Worm (Caenorhabditis elegans) whole organism, late embryonic: ENCODE data around the gene ins-7.
A peak's percentile ranks its signal among the peaks of the same experiment; 100 is the strongest.

Source experiments
- C38D4.7 ChIP-seq: fragments of 200-800 bp; sonication (Bioruptor generic); optimal IDR thresholded peaks from 2 replicates; lab custom pipeline; 2018; ENCODE audit warnings: mild to moderate bottlenecking, missing genetic modification characterization, moderate library complexity, missing compliant biosample characterization
- F13H6.1 ChIP-seq: sonication (generic microtip); optimal IDR thresholded peaks from 2 replicates; lab custom pipeline; 2016; ENCODE audit warnings: missing genetic modification characterization, missing compliant biosample characterization
- ceh-14 ChIP-seq: sonication (generic microtip); optimal IDR thresholded peaks from 2 replicates; lab custom pipeline; 2016; ENCODE audit warnings: missing genotype, missing genetic modification characterization, missing compliant biosample characterization
- ceh-31 ChIP-seq: sonication (generic microtip); optimal IDR thresholded peaks from 2 replicates; lab custom pipeline; 2016; ENCODE audit warnings: missing genetic modification characterization, missing compliant biosample characterization
- ceh-9 ChIP-seq: sonication (generic microtip); optimal IDR thresholded peaks from 2 replicates; lab custom pipeline; 2016; ENCODE audit warnings: mild to moderate bottlenecking, missing genetic modification characterization, inconsistent platforms, missing compliant biosample characterization
- che-1 ChIP-seq: sonication (generic microtip); optimal IDR thresholded peaks from 2 replicates; lab custom pipeline; 2016; ENCODE audit warnings: mild to moderate bottlenecking, missing genetic modification characterization, missing compliant biosample characterization
- dve-1 ChIP-seq: sonication (generic microtip); optimal IDR thresholded peaks from 2 replicates; lab custom pipeline; 2017; ENCODE audit warnings: antibody characterized with exemption, mild to moderate bottlenecking, missing genetic modification characterization, missing compliant biosample characterization
- elt-2 ChIP-seq: sonication (generic microtip); optimal IDR thresholded peaks from 2 replicates; lab custom pipeline; 2016; ENCODE audit warnings: missing genetic modification reagents, missing genetic modification characterization, missing compliant biosample characterization
- fkh-10 ChIP-seq: fragments of 150-350 bp; optimal IDR thresholded peaks from 2 replicates; lab custom pipeline; 2014; ENCODE audit warnings: missing biosample characterization, missing genetic modification reagents, missing genetic modification characterization
- fkh-6 ChIP-seq: sonication (generic microtip); optimal IDR thresholded peaks from 2 replicates; lab custom pipeline; 2016; ENCODE audit warnings: missing genetic modification characterization, missing compliant biosample characterization
- gmeb-2 ChIP-seq: sonication (generic microtip); optimal IDR thresholded peaks from 2 replicates; lab custom pipeline; 2016; ENCODE audit warnings: missing genetic modification characterization, inconsistent platforms, missing compliant biosample characterization
- hlh-15 ChIP-seq: sonication (generic microtip); optimal IDR thresholded peaks from 2 replicates; lab custom pipeline; 2016; ENCODE audit warnings: missing genetic modification characterization, missing compliant biosample characterization
- hlh-30 ChIP-seq: sonication (generic microtip); optimal IDR thresholded peaks from 2 replicates; lab custom pipeline; 2017; ENCODE audit warnings: antibody characterized with exemption, missing genetic modification characterization, missing compliant biosample characterization; ENCODE audit not compliant: insufficient read depth
- hlh-8 ChIP-seq: sonication (generic microtip); optimal IDR thresholded peaks from 2 replicates; lab custom pipeline; 2016; ENCODE audit warnings: missing genotype, missing genetic modification characterization, missing compliant biosample characterization
- lim-6 ChIP-seq: sonication (generic microtip); optimal IDR thresholded peaks from 2 replicates; lab custom pipeline; 2016; ENCODE audit warnings: missing genetic modification characterization, missing compliant biosample characterization
- mec-3 ChIP-seq: sonication (generic microtip); optimal IDR thresholded peaks from 2 replicates; lab custom pipeline; 2016; ENCODE audit warnings: borderline replicate concordance, missing genetic modification characterization, missing compliant biosample characterization
- nfya-1 ChIP-seq: sonication (generic microtip); optimal IDR thresholded peaks from 2 replicates; lab custom pipeline; 2017; ENCODE audit warnings: missing genetic modification characterization, mild to moderate bottlenecking, missing compliant biosample characterization, antibody characterized with exemption, moderate library complexity
- nhr-11 ChIP-seq: fragments of 150-350 bp; optimal IDR thresholded peaks from 2 replicates; lab custom pipeline; 2014; ENCODE audit warnings: missing biosample characterization, missing genetic modification characterization
- nhr-232 ChIP-seq: sonication (generic microtip); optimal IDR thresholded peaks from 2 replicates; lab custom pipeline; 2016; ENCODE audit warnings: missing genetic modification characterization, missing compliant biosample characterization
- npax-4 ChIP-seq: sonication (generic microtip); optimal IDR thresholded peaks from 2 replicates; lab custom pipeline; 2016; ENCODE audit warnings: missing genetic modification characterization, missing compliant biosample characterization
- odd-2 ChIP-seq: sonication (generic microtip); optimal IDR thresholded peaks from 2 replicates; lab custom pipeline; 2017; ENCODE audit warnings: antibody characterized with exemption, mild to moderate bottlenecking, missing genetic modification characterization, missing compliant biosample characterization
- pag-3 ChIP-seq: sonication (generic microtip); optimal IDR thresholded peaks from 2 replicates; lab custom pipeline; 2016; ENCODE audit warnings: missing compliant biosample characterization, missing genetic modification characterization, borderline replicate concordance
- pha-2 ChIP-seq: sonication (generic microtip); optimal IDR thresholded peaks from 2 replicates; lab custom pipeline; 2017; ENCODE audit warnings: mild to moderate bottlenecking, missing genetic modification characterization, missing compliant biosample characterization
- pqm-1 ChIP-seq: sonication (generic microtip); optimal IDR thresholded peaks from 2 replicates; lab custom pipeline; 2016; ENCODE audit warnings: missing genetic modification characterization, missing compliant biosample characterization
- pros-1 ChIP-seq: fragments of 150-350 bp; optimal IDR thresholded peaks from 2 replicates; lab custom pipeline; 2014; ENCODE audit warnings: missing biosample characterization, missing genetic modification reagents, missing genetic modification characterization
- ref-2 ChIP-seq: sonication (generic microtip); optimal IDR thresholded peaks from 2 replicates; lab custom pipeline; 2016; ENCODE audit warnings: missing genetic modification characterization, missing compliant biosample characterization
- sox-2 ChIP-seq: fragments of 200-800 bp; sonication (Bioruptor generic); IDR thresholded peaks from 2 replicates; pipeline ENCODE4 v1.3.6; 2022; ENCODE audit warnings: missing genetic modification reagents, missing genetic modification characterization, missing compliant biosample characterization
- tbx-7 ChIP-seq: sonication (generic microtip); optimal IDR thresholded peaks from 2 replicates; lab custom pipeline; 2016; ENCODE audit warnings: missing genotype, missing genetic modification characterization, missing compliant biosample characterization
- ttx-3 ChIP-seq: sonication (generic microtip); optimal IDR thresholded peaks from 2 replicates; lab custom pipeline; 2016; ENCODE audit warnings: missing genetic modification reagents, missing genetic modification characterization, missing compliant biosample characterization
- unc-3 ChIP-seq, 2 experiments: fragments of 200-800 bp in 1 of 2; sonication (Bioruptor generic) in 1 of 2; sonication (generic microtip) in 1 of 2; conservative IDR thresholded peaks in 1 of 2; optimal IDR thresholded peaks in 1 of 2; 2 replicates each; pipeline versions ENCODE4 v1.3.6 to Lab custom; 2016 to 2022; ENCODE audit warnings: missing compliant biosample characterization in 2 of 2, missing genetic modification characterization in 2 of 2, missing genetic modification reagents in 1 of 2
- unc-42 ChIP-seq: sonication (generic microtip); optimal IDR thresholded peaks from 2 replicates; lab custom pipeline; 2016; ENCODE audit warnings: missing genotype, missing genetic modification characterization, missing compliant biosample characterization
- unc-55 ChIP-seq: sonication (generic microtip); optimal IDR thresholded peaks from 2 replicates; lab custom pipeline; 2017; ENCODE audit warnings: missing biosample characterization, missing genetic modification reagents, missing genetic modification characterization
- zip-5 ChIP-seq: sonication (generic microtip); optimal IDR thresholded peaks from 2 replicates; lab custom pipeline; 2016; ENCODE audit warnings: missing genetic modification characterization, missing compliant biosample characterization

Gene ins-7

DNA sequence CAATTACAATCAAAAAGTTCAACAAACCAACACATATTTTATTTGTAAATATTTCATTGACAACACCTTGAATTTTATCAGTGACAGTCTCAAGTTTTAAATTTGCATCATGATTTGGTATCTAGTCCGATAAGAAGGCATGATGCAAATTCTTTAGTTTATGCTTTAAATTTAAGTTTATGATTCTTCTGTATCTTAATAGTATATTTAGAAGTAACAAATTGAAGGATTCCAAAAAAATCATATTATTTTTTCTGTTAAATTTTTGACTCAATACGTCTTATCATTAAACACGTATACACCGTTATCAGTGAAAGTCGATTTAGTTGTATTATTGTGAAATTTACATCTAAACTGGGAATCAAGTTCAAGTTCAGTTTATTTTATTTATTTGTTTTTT lies 31.4 kb downstream of the ins-7 start, which contains the start of gene chca-1:
chca-1 (plus strand) TSS at position 161 of the 400 bp plus-strand sequence.
- no peak for TF ChIP-seq ceh-9 (tag; lab: Kevin White, UChicago)
- TF ChIP-seq elt-2 (tag; lab: Kevin White, UChicago) = peak; percentile 69

- TF ChIP-seq elt-2 (tag; lab: Kevin White, UChicago) (no peak), pha-2 (tag; lab: Kevin White, UChicago) (no peak), nhr-11 (tag; lab: Kevin White, UChicago) (no peak), sox-2 (GFP tag; lab: Robert Waterston, UW) (no peak), ceh-9 (tag; lab: Kevin White, UChicago) (no peak), pros-1 (tag; lab: Kevin White, UChicago) (no peak), mec-3 (tag; lab: Kevin White, UChicago) (no peak), dve-1 (tag; lab: Kevin White, UChicago) (no peak), unc-42 (tag; lab: Kevin White, UChicago) (no peak), hlh-8 (tag; lab: Kevin White, UChicago) (no peak), ttx-3 (tag; lab: Kevin White, UChicago) (no peak)
Observed at ce11 chrIV:9648682-9649081, 34.0 kb downstream of the ins-7 start, which contains the start of gene srm-3. Gene srm-3, plus strand, starts transcription at chrIV:9648982.

ce11 chrIV:9647789-9648361 lies 34.8 kb downstream of the ins-7 start, which contains the start of gene amph-1:
Gene amph-1, minus strand, starts transcription at chrIV:9647873.
- TF ChIP-seq unc-55 (GFP tag; lab: Kevin White, UChicago) (peak; percentile 25), mec-3 (tag; lab: Kevin White, UChicago) (no peak), dve-1 (tag; lab: Kevin White, UChicago) (peak; percentile 0), nfya-1 (peak; percentile 17), unc-42 (tag; lab: Kevin White, UChicago) (peak; percentile 11), hlh-8 (tag; lab: Kevin White, UChicago) (no peak), ceh-14 (tag; lab: Kevin White, UChicago) (no peak), ceh-31 (tag; lab: Kevin White, UChicago) (peak; percentile 43)

- TF ChIP-seq tbx-7 (tag; lab: Kevin White, UChicago) (no peak), elt-2 (tag; lab: Kevin White, UChicago) (no peak), F13H6.1 (no peak)
Observed at ce11 chrIV:9643188-9643587, 39.5 kb downstream of the ins-7 start, which contains the start of gene degl-2. Gene degl-2, plus strand, starts transcription at chrIV:9643488.

DNA sequence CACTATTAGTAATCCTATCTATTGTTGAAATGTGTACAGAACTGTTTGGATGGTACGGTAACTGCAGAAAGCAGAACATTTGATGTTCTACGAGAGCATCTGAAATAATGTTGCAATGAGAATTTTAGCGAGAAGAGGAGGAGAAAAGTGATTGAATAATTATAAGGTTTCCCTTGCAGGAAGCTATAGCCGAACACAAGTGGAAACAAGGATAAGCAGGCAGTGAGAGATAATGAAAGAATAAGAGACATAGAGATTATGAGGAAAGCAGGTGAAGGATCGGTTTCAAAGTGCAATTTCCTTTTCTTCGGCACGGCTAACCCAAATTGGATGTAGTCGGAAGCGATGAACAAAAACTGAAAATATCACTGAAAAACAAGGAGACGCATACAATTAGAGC lies 40.7 kb downstream of the ins-7 start, which contains the start of gene del-2:
del-2 (minus strand) TSS at position 101 of the 400 bp plus-strand sequence.
- no peak for TF ChIP-seq ceh-9 (tag; lab: Kevin White, UChicago)
- TF ChIP-seq ceh-14 (tag; lab: Kevin White, UChicago) = peak; percentile 15
- TF ChIP-seq, all 69 proteins: peak for 1

- TF ChIP-seq gmeb-2 (no peak), C38D4.7 (no peak), pag-3 (no peak), hlh-30 (tag; lab: Kevin White, UChicago) (no peak), pros-1 (tag; lab: Kevin White, UChicago) (no peak), unc-55 (GFP tag; lab: Kevin White, UChicago) (no peak), odd-2 (tag; lab: Kevin White, UChicago) (no peak), unc-42 (tag; lab: Kevin White, UChicago) (no peak), hlh-15 (no peak), dve-1 (tag; lab: Kevin White, UChicago) (no peak), fkh-6 (tag; lab: Kevin White, UChicago) (no peak), ceh-9 (tag; lab: Kevin White, UChicago) (no peak), lim-6 (tag; lab: Kevin White, UChicago) (no peak)
Observed at ce11 chrIV:9634848-9635247, 47.8 kb downstream of the ins-7 start, which contains the start of gene mca-1. Gene mca-1, minus strand, starts transcription at chrIV:9634948.

DNA sequence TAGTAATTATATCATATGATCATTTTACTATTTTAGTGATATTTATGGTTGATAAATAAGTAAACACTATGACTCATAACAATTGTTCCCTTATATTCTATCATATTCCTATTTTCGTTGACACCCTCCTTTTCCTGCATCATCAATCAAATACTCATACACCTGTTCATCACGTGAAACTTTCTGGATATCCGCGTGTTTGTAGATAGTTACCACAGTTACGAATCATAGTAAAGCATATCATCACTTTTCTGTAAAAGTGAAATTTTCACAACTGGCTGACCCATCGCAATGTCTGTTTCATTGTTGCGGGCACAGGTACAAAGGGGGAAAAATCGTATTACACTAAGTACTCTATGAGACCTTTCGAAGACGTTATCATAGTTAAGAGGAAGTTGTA lies 48.8 kb downstream of the ins-7 start:
- TF ChIP-seq npax-4 (tag; lab: Kevin White, UChicago) (no peak), ref-2 (tag; lab: Kevin White, UChicago) (no peak), pqm-1 (tag; lab: Kevin White, UChicago) (no peak), zip-5 (tag; lab: Kevin White, UChicago) (no peak), che-1 (tag; lab: Kevin White, UChicago) (no peak), sox-2 (GFP tag; lab: Robert Waterston, UW) (no peak), nhr-232 (tag; lab: Kevin White, UChicago) (no peak), unc-42 (tag; lab: Kevin White, UChicago) (no peak), unc-3 (GFP tag; conservative IDR thresholded peaks at IDR 0.05; lab: Robert Waterston, UW) (no peak), unc-3 (tag; optimal IDR thresholded peaks at IDR 0.05; lab: Kevin White, UChicago) (no peak), fkh-10 (GFP tag; lab: Kevin White, UChicago) (no peak)
